Fruit fly (Drosophila melanogaster) whole organism, embryonic: Measurements from ENCODE around the gene Txl.

Experiments used
- B-H2 ChIP-seq: fragments of 200-800 bp; sonication (Bioruptor generic); optimal IDR thresholded peaks from 2 replicates; lab custom pipeline; 2018; ENCODE audit warnings: missing biosample characterization, mild to moderate bottlenecking, missing genetic modification characterization
- Bdp1 ChIP-seq: fragments of 200-800 bp; sonication (Bioruptor generic); optimal IDR thresholded peaks from 3 replicates; lab custom pipeline; 2016; ENCODE audit warnings: missing biosample characterization, missing genetic modification characterization
- CG10147 ChIP-seq: fragments of 200-800 bp; sonication (Bioruptor generic); optimal IDR thresholded peaks from 2 replicates; lab custom pipeline; 2019; ENCODE audit warnings: missing biosample characterization, mild to moderate bottlenecking, missing genetic modification characterization, moderate library complexity
- CG10321 ChIP-seq: fragments of 200-800 bp; sonication (Bioruptor generic); IDR thresholded peaks from 2 replicates; pipeline ENCODE4 v1.3.6; 2022; ENCODE audit warnings: missing biosample characterization, missing genetic modification characterization
- CG11093 ChIP-seq: fragments of 200-800 bp; sonication (Bioruptor generic); IDR thresholded peaks from 3 replicates; pipeline ENCODE4 v1.3.6; 2022; ENCODE audit warnings: missing biosample characterization, missing genetic modification characterization
- CG11398 ChIP-seq: fragments of 200-800 bp; sonication (Bioruptor generic); optimal IDR thresholded peaks from 2 replicates; lab custom pipeline; 2016; ENCODE audit warnings: missing biosample characterization, missing genetic modification characterization
- CG12071 ChIP-seq: fragments of 200-800 bp; sonication (Bioruptor generic); optimal IDR thresholded peaks from 3 replicates; lab custom pipeline; 2018; ENCODE audit warnings: missing biosample characterization, mild to moderate bottlenecking, missing genetic modification characterization
- CG13287 ChIP-seq: fragments of 200-800 bp; sonication (Bioruptor generic); IDR thresholded peaks from 2 replicates; pipeline ENCODE4 v1.3.6; 2022; ENCODE audit warnings: missing biosample characterization, missing genetic modification characterization; ENCODE audit not compliant: partially characterized antibody
- CG14441 ChIP-seq: fragments of 200-800 bp; sonication (Bioruptor generic); IDR thresholded peaks from 2 replicates; pipeline ENCODE4 v1.3.6; 2022; ENCODE audit warnings: missing biosample characterization, missing genetic modification characterization
- CG14710 ChIP-seq: fragments of 200-800 bp; sonication (Bioruptor generic); optimal IDR thresholded peaks from 3 replicates; lab custom pipeline; 2019; ENCODE audit warnings: missing biosample characterization, mild to moderate bottlenecking, missing genetic modification characterization, moderate library complexity
- CG15514 ChIP-seq: fragments of 200-800 bp; sonication (Bioruptor generic); optimal IDR thresholded peaks from 3 replicates; lab custom pipeline; 2017; ENCODE audit warnings: missing biosample characterization, missing genetic modification characterization, mild to moderate bottlenecking, moderate library complexity, missing genetic modification reagents
- CG16815 ChIP-seq: fragments of 200-800 bp; sonication (Bioruptor generic); optimal IDR thresholded peaks from 3 replicates; lab custom pipeline; 2017; ENCODE audit warnings: missing biosample characterization, mild to moderate bottlenecking, missing genetic modification characterization
- CG17361 ChIP-seq: fragments of 200-800 bp; sonication (Bioruptor generic); IDR thresholded peaks from 3 replicates; pipeline ENCODE4 v1.3.6; 2022; ENCODE audit warnings: missing biosample characterization, missing genetic modification characterization
- CG2889 ChIP-seq: fragments of 200-800 bp; sonication (Bioruptor generic); IDR thresholded peaks from 3 replicates; pipeline ENCODE4 v1.3.6; 2022; ENCODE audit warnings: missing biosample characterization, missing genetic modification characterization
- CG3163 ChIP-seq: fragments of 200-800 bp; sonication (Bioruptor generic); optimal IDR thresholded peaks from 3 replicates; lab custom pipeline; 2016; ENCODE audit warnings: missing biosample characterization, missing genetic modification characterization
- CG3726 ChIP-seq: fragments of 200-800 bp; sonication (Bioruptor generic); IDR thresholded peaks from 3 replicates; pipeline ENCODE4, ENCODE4 v1.3.6; 2022; ENCODE audit warnings: missing biosample characterization, missing genetic modification characterization
- CG4854 ChIP-seq: fragments of 200-800 bp; sonication (Bioruptor generic); optimal IDR thresholded peaks from 2 replicates; lab custom pipeline; 2016; ENCODE audit warnings: missing biosample characterization, missing genetic modification characterization, inconsistent platforms
- CG5245 ChIP-seq: fragments of 200-800 bp; sonication (Bioruptor generic); optimal IDR thresholded peaks from 3 replicates; lab custom pipeline; 2016; ENCODE audit warnings: missing biosample characterization, missing genetic modification characterization
- CG6813 ChIP-seq: fragments of 200-800 bp; sonication (Bioruptor generic); optimal IDR thresholded peaks from 2 replicates; lab custom pipeline; 2017; ENCODE audit warnings: missing biosample characterization, missing genetic modification characterization, mild to moderate bottlenecking, moderate library complexity, missing genetic modification reagents
- CG9437 ChIP-seq: fragments of 200-800 bp; sonication (Bioruptor generic); optimal IDR thresholded peaks from 2 replicates; lab custom pipeline; 2018; ENCODE audit warnings: missing biosample characterization, mild to moderate bottlenecking, missing genetic modification characterization
- CG9727 ChIP-seq: fragments of 200-800 bp; sonication (Bioruptor generic); optimal IDR thresholded peaks from 3 replicates; lab custom pipeline; 2017; ENCODE audit warnings: missing biosample characterization, mild to moderate bottlenecking, missing genetic modification characterization
- D19A ChIP-seq: fragments of 200-800 bp; optimal IDR thresholded peaks from 3 replicates; lab custom pipeline; 2019; ENCODE audit warnings: missing biosample characterization, mild to moderate bottlenecking, missing genetic modification characterization, moderate library complexity
- Dref ChIP-seq: fragments of 200-800 bp; sonication (Bioruptor generic); IDR thresholded peaks from 2 replicates; pipeline ENCODE4 v1.3.6; 2022; ENCODE audit warnings: missing biosample characterization, missing genetic modification characterization
- GATAe ChIP-seq: fragments of 200-800 bp; sonication (Bioruptor generic); conservative IDR thresholded peaks from 2 replicates; pipeline ENCODE4 v1.3.6; 2022; ENCODE audit warnings: missing biosample characterization, missing genetic modification characterization
- Med ChIP-seq: fragments of 200-800 bp; sonication (Bioruptor generic); peaks from one replicate; lab custom pipeline; 2016; ENCODE audit warnings: missing biosample characterization, missing genetic modification characterization, mild to moderate bottlenecking, inconsistent platforms, moderate library complexity
- Mes4 ChIP-seq: fragments of 200-800 bp; sonication (Bioruptor generic); optimal IDR thresholded peaks from 2 replicates; lab custom pipeline; 2016; ENCODE audit warnings: missing biosample characterization, missing genetic modification characterization
- Neu2 ChIP-seq: fragments of 200-800 bp; sonication (Bioruptor generic); optimal IDR thresholded peaks from 3 replicates; lab custom pipeline; 2016; ENCODE audit warnings: missing biosample characterization, missing genetic modification characterization, borderline replicate concordance
- Ptx1 ChIP-seq: fragments of 200-800 bp; sonication (Bioruptor generic); IDR thresholded peaks from 2 replicates; pipeline ENCODE4 v1.3.6; 2022; ENCODE audit warnings: missing biosample characterization, missing genetic modification characterization
- Rfx ChIP-seq: fragments of 200-800 bp; sonication (Bioruptor generic); IDR thresholded peaks from 2 replicates; pipeline ENCODE4 v1.3.6; 2022; ENCODE audit warnings: missing biosample characterization, missing genetic modification characterization
- Rx ChIP-seq: fragments of 200-800 bp; sonication (Bioruptor generic); IDR thresholded peaks from 2 replicates; pipeline ENCODE4 v1.3.6; 2022; ENCODE audit warnings: missing biosample characterization, missing genetic modification characterization
- Side ChIP-seq: fragments of 200-800 bp; sonication (Bioruptor generic); optimal IDR thresholded peaks from 2 replicates; lab custom pipeline; 2016; ENCODE audit warnings: missing biosample characterization, missing genetic modification characterization
- Spps ChIP-seq: fragments of 200-800 bp; sonication (Bioruptor generic); optimal IDR thresholded peaks from 2 replicates; lab custom pipeline; 2018; ENCODE audit warnings: missing biosample characterization, mild to moderate bottlenecking, missing genetic modification characterization
- Vsx1 ChIP-seq: fragments of 200-800 bp; sonication (Bioruptor generic); optimal IDR thresholded peaks from 2 replicates; lab custom pipeline; 2017; ENCODE audit warnings: missing biosample characterization, mild to moderate bottlenecking, missing genetic modification characterization, missing genetic modification reagents
- az2 ChIP-seq: fragments of 200-800 bp; sonication (Bioruptor generic); optimal IDR thresholded peaks from 3 replicates; lab custom pipeline; 2016; ENCODE audit warnings: missing biosample characterization, missing genetic modification characterization
- fd96Cb ChIP-seq: fragments of 200-800 bp; sonication (Bioruptor generic); optimal IDR thresholded peaks from 2 replicates; lab custom pipeline; 2018; ENCODE audit warnings: missing biosample characterization, mild to moderate bottlenecking, missing genetic modification characterization, moderate library complexity
- hb ChIP-seq: fragments of 200-800 bp; sonication (Bioruptor generic); IDR thresholded peaks from 3 replicates; pipeline ENCODE4 v1.3.6; 2022; ENCODE audit warnings: missing biosample characterization, missing genetic modification characterization; ENCODE audit not compliant: partially characterized antibody
- hkb ChIP-seq, 2 experiments: fragments of 200-800 bp in 1 of 2; fragments of >200 bp in 1 of 2; sonication (Bioruptor generic) in 1 of 2; IDR thresholded peaks in 1 of 2; optimal IDR thresholded peaks in 1 of 2; 2 replicates each; pipeline versions ENCODE4 v1.3.6 to Lab custom; 2017 to 2022; ENCODE audit warnings: missing biosample characterization in 1 of 2, missing genetic modification characterization in 1 of 2
- hth ChIP-seq: fragments of >200 bp; optimal IDR thresholded peaks from 2 replicates; lab custom pipeline; 2017; ENCODE audit warnings: inconsistent platforms
- kni ChIP-seq: fragments of 200-800 bp; sonication (Bioruptor generic); optimal IDR thresholded peaks from 3 replicates; lab custom pipeline; 2017; ENCODE audit warnings: mild to moderate bottlenecking, missing biosample characterization, missing genetic modification reagents, missing genetic modification characterization
- org-1 ChIP-seq: fragments of 200-800 bp; sonication (Bioruptor generic); optimal IDR thresholded peaks from 2 replicates; lab custom pipeline; 2017; ENCODE audit warnings: missing biosample characterization, missing genetic modification characterization
- p53 ChIP-seq: fragments of 200-800 bp; sonication (Bioruptor generic); optimal IDR thresholded peaks from 2 replicates; lab custom pipeline; 2016; ENCODE audit warnings: missing biosample characterization, missing genetic modification characterization
- ro ChIP-seq: fragments of 200-800 bp; sonication (Bioruptor generic); IDR thresholded peaks from 2 replicates; pipeline ENCODE4 v1.3.6; 2022; ENCODE audit warnings: missing biosample characterization, missing genetic modification characterization
- row ChIP-seq: fragments of 200-800 bp; sonication (Bioruptor generic); IDR thresholded peaks from 3 replicates; pipeline ENCODE4 v1.3.6; 2022; ENCODE audit warnings: missing biosample characterization, missing genetic modification characterization
- slp2 ChIP-seq: fragments of 200-800 bp; sonication (Bioruptor generic); optimal IDR thresholded peaks from 2 replicates; lab custom pipeline; 2016; ENCODE audit warnings: missing biosample characterization, missing genetic modification characterization
- so ChIP-seq: fragments of 200-800 bp; sonication (Bioruptor generic); IDR thresholded peaks from 3 replicates; pipeline ENCODE4 v1.3.6; 2022; ENCODE audit warnings: missing biosample characterization, missing genetic modification characterization
- sqz ChIP-seq: fragments of 200-800 bp; sonication (Bioruptor generic); optimal IDR thresholded peaks from 3 replicates; lab custom pipeline; 2018; ENCODE audit warnings: missing biosample characterization, mild to moderate bottlenecking, missing genetic modification characterization
- ssp ChIP-seq: fragments of 200-800 bp; sonication (Bioruptor generic); IDR thresholded peaks from 2 replicates; pipeline ENCODE4 v1.3.6; 2022; ENCODE audit warnings: missing biosample characterization, missing genetic modification characterization
- tup ChIP-seq: fragments of 200-800 bp; sonication (Bioruptor generic); optimal IDR thresholded peaks from 2 replicates; lab custom pipeline; 2016; ENCODE audit warnings: missing biosample characterization, mild to moderate bottlenecking, missing genetic modification characterization, moderate library complexity
- tx ChIP-seq: fragments of 200-800 bp; sonication (Bioruptor generic); optimal IDR thresholded peaks from 2 replicates; lab custom pipeline; 2016; ENCODE audit warnings: missing biosample characterization, missing genetic modification characterization

Txl gene

DNA sequence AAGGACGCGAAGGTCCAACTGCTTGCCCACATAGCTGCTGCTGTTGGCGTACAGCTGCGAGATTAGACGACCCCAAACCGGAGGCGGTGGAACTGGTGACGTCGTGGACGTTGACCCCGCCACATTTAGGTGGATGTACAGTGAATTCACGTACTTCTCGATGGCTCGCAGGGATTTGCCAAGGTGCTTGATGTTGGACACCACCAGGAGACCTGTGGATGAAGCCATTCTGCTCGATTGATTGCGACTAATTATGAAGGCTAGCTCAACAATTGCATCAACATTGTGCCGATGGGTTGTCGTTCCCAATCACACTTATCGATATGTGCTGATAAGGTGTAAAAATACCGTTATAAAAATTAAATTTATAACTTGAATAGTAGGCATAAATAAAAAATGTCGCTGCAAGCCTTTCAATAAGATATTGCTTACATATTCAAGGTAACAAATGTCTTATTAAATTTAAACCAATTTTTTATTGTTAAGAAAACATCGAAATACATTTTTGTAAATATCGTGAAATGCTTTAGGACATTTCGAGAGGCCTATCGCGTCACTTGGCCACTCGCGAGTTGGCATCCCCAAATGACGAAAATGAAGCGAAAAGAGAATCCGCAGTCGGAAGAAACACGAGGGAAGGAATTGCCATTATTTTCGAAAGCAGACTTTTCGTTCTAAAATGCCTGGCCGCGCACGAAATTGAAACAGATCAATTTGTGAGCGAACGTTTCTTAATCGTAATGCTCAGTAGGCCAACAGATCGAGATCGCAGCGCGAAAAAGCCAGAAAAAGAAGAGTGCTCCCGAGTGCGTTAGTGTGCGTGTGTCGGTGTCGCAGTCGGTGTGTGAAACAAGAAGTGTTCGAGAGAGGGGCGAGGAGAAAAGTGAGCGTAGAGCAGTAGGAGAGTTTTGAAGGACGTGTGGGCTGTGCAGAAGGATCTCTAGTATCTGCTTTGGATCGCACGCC, 3.2 kb downstream of the Txl start, which contains the start of the genes Ppat-Dpck and scny (continued):
- TF ChIP-seq kni (GFP tag; lab: Kevin White, UChicago) (no peak), sqz (no peak), Spps (tag; lab: Kevin White, UChicago) (peak; percentile 28), CG14441 (GFP tag; lab: Robert Waterston, UW) (no peak), CG3163 (GFP tag; lab: Kevin White, UChicago) (no peak), p53 (GFP tag; lab: Kevin White, UChicago) (no peak), hth (lab: Kevin White, UChicago) (no peak), CG10321 (GFP tag; lab: Robert Waterston, UW) (no peak), CG6813 (GFP tag; lab: Kevin White, UChicago) (no peak), fd96Cb (tag; lab: Kevin White, UChicago) (no peak), Rfx (GFP tag; lab: Robert Waterston, UW) (0 out of 2 replicates have a peak, but pooled peaks have one; percentile 24), tup (GFP tag; lab: Kevin White, UChicago) (no peak), CG2889 (no peak), CG12071 (GFP tag; lab: Kevin White, UChicago) (no peak), org-1 (GFP tag; lab: Kevin White, UChicago) (no peak), ro (no peak), CG15514 (GFP tag; lab: Kevin White, UChicago) (peak; percentile 61), Mes4 (no peak), CG9437 (GFP tag; lab: Kevin White, UChicago) (no peak), CG11398 (GFP tag; lab: Kevin White, UChicago) (no peak), ssp (GFP tag; lab: Robert Waterston, UW) (no peak), CG13287 (GFP tag; lab: Robert Waterston, UW) (peak; percentile 97), CG16815 (GFP tag; lab: Kevin White, UChicago) (no peak), Neu2 (GFP tag; lab: Kevin White, UChicago) (no peak), Ptx1 (no peak), hkb (optimal IDR thresholded peaks at IDR 0.05; lab: Kevin White, UChicago) (peak; percentile 60), hkb (GFP tag; IDR thresholded peaks at IDR 0.05; lab: Robert Waterston, UW) (0 out of 2 replicates have a peak, but pooled peaks have one; percentile 10), B-H2 (GFP tag; lab: Kevin White, UChicago) (peak; percentile 50), CG11093 (GFP tag; lab: Robert Waterston, UW) (no peak), CG5245 (GFP tag; lab: Kevin White, UChicago) (no peak), Med (peak; percentile 72), GATAe (no peak), CG4854 (GFP tag; lab: Kevin White, UChicago) (no peak), CG17361 (GFP tag; lab: Robert Waterston, UW) (no peak), Dref (peak; percentile 62), az2 (no peak), CG9727 (GFP tag; lab: Kevin White, UChicago) (no peak), row (GFP tag; lab: Robert Waterston, UW) (peak; percentile 77), so (GFP tag; lab: Robert Waterston, UW) (0 out of 3 replicates have a peak, but pooled peaks have one; percentile 54), slp2 (GFP tag; lab: Kevin White, UChicago) (no peak), CG10147 (GFP tag; lab: Kevin White, UChicago) (peak; percentile 62), Bdp1 (GFP tag; lab: Kevin White, UChicago) (no peak), Vsx1 (GFP tag; lab: Kevin White, UChicago) (no peak), D19A (tag; lab: Kevin White, UChicago) (no peak), tx (GFP tag; lab: Kevin White, UChicago) (no peak), hb (GFP tag; lab: Robert Waterston, UW) (peak; percentile 86), CG14710 (tag; lab: Kevin White, UChicago) (peak; percentile 82), Rx (GFP tag; lab: Robert Waterston, UW) (no peak), CG3726 (GFP tag; lab: Robert Waterston, UW) (no peak), Side (GFP tag; lab: Kevin White, UChicago) (no peak)
